Fruit fly (Drosophila melanogaster): ENCODE data around the gene CG13893.

The CG13893 gene

dm6 chr3L:606490-607327 lies 2.9 kb upstream of the CG13893 start, which contains the start of gene Reg-2:
Gene Reg-2, minus strand, starts transcription at chr3L:606569.
- TF ChIP-seq tj (GFP tag; optimal IDR thresholded peaks at IDR 0.05) (no peak), CG7045 (GFP tag; optimal IDR thresholded peaks at IDR 0.05) (peak; percentile 19), toe (GFP tag; optimal IDR thresholded peaks at IDR 0.05) (peak; percentile 9), Mnt (GFP tag; optimal IDR thresholded peaks at IDR 0.05) (peak; percentile 17), ovo (GFP tag; optimal IDR thresholded peaks at IDR 0.05) (peak; percentile 8), CG14711 (tag; optimal IDR thresholded peaks at IDR 0.05) (no peak), Clk (GFP tag; optimal IDR thresholded peaks at IDR 0.05) (no peak), Crg-1 (GFP tag; optimal IDR thresholded peaks at IDR 0.05) (peak; percentile 39), cnc (optimal IDR thresholded peaks at IDR 0.05) (no peak), CG11617 (GFP tag; optimal IDR thresholded peaks at IDR 0.05) (no peak), kay (GFP tag; ENCODE audit: borderline replicate concordance) (no peak), cic (GFP tag; optimal IDR thresholded peaks at IDR 0.05) (peak; percentile 83), bab1 (GFP tag; optimal IDR thresholded peaks at IDR 0.05) (peak; percentile 20), pad (GFP tag; optimal IDR thresholded peaks at IDR 0.05) (peak; percentile 27), Hr96 (GFP tag; optimal IDR thresholded peaks at IDR 0.05) (peak; percentile 13), CG7101 (tag; optimal IDR thresholded peaks at IDR 0.05) (peak; percentile 9), CG5204 (GFP tag; optimal IDR thresholded peaks at IDR 0.05) (no peak), CG12768 (GFP tag; optimal IDR thresholded peaks at IDR 0.05) (no peak), CG1620 (GFP tag; optimal IDR thresholded peaks at IDR 0.05) (peak; percentile 55), CG33017 (tag; optimal IDR thresholded peaks at IDR 0.05) (peak; percentile 40)

- TF ChIP-seq cnc (optimal IDR thresholded peaks at IDR 0.05) (no peak), CG12768 (GFP tag; optimal IDR thresholded peaks at IDR 0.05) (peak; percentile 33)
Observed at dm6 chr3L:604701-605100, 893 bp upstream of the CG13893 start.

- TF ChIP-seq kay (GFP tag; ENCODE audit: borderline replicate concordance) (no peak), tj (GFP tag; optimal IDR thresholded peaks at IDR 0.05) (no peak), Hr96 (GFP tag; optimal IDR thresholded peaks at IDR 0.05) (no peak), Clk (GFP tag; optimal IDR thresholded peaks at IDR 0.05) (no peak), pad (GFP tag; optimal IDR thresholded peaks at IDR 0.05) (no peak), bab1 (GFP tag; optimal IDR thresholded peaks at IDR 0.05) (no peak), CG33017 (tag; optimal IDR thresholded peaks at IDR 0.05) (no peak), toe (GFP tag; optimal IDR thresholded peaks at IDR 0.05) (no peak), CG12768 (GFP tag; optimal IDR thresholded peaks at IDR 0.05) (no peak), Mnt (GFP tag; optimal IDR thresholded peaks at IDR 0.05) (no peak), Crg-1 (GFP tag; optimal IDR thresholded peaks at IDR 0.05) (no peak), CG5204 (GFP tag; optimal IDR thresholded peaks at IDR 0.05) (no peak), cic (GFP tag; optimal IDR thresholded peaks at IDR 0.05) (no peak), ovo (GFP tag; optimal IDR thresholded peaks at IDR 0.05) (no peak), cnc (optimal IDR thresholded peaks at IDR 0.05) (no peak), CG11617 (GFP tag; optimal IDR thresholded peaks at IDR 0.05) (no peak), CG1620 (GFP tag; optimal IDR thresholded peaks at IDR 0.05) (no peak), CG14711 (tag; optimal IDR thresholded peaks at IDR 0.05) (no peak)
Observed at dm6 chr3L:603188-603587, 620 bp downstream of the CG13893 start.

- TF ChIP-seq tj (GFP tag; optimal IDR thresholded peaks at IDR 0.05) (peak; percentile 50), Hr96 (GFP tag; optimal IDR thresholded peaks at IDR 0.05) (no peak), Clk (GFP tag; optimal IDR thresholded peaks at IDR 0.05) (no peak)
Observed at dm6 chr3L:602531-602930, 1.3 kb downstream of the CG13893 start.

dm6 chr3L:601559-602136 lies 2.2 kb downstream of the CG13893 start:
- TF ChIP-seq cnc (optimal IDR thresholded peaks at IDR 0.05): no peak
- TF ChIP-seq tj (GFP tag; optimal IDR thresholded peaks at IDR 0.05): peak; percentile 89
- no peak for TF ChIP-seq cic (GFP tag; optimal IDR thresholded peaks at IDR 0.05)

dm6 chr3L:601104-601503 lies 2.7 kb downstream of the CG13893 start:
- TF ChIP-seq CG14711 (tag; optimal IDR thresholded peaks at IDR 0.05) (no peak), tj (GFP tag; optimal IDR thresholded peaks at IDR 0.05) (no peak), CG7045 (GFP tag; optimal IDR thresholded peaks at IDR 0.05) (no peak), CG11617 (GFP tag; optimal IDR thresholded peaks at IDR 0.05) (no peak), CG33017 (tag; optimal IDR thresholded peaks at IDR 0.05) (no peak), Mnt (GFP tag; optimal IDR thresholded peaks at IDR 0.05) (no peak), cnc (optimal IDR thresholded peaks at IDR 0.05) (no peak), kay (GFP tag; ENCODE audit: borderline replicate concordance) (no peak), CG7101 (tag; optimal IDR thresholded peaks at IDR 0.05) (no peak), CG5204 (GFP tag; optimal IDR thresholded peaks at IDR 0.05) (no peak), Hr96 (GFP tag; optimal IDR thresholded peaks at IDR 0.05) (no peak), cic (GFP tag; optimal IDR thresholded peaks at IDR 0.05) (no peak), ovo (GFP tag; optimal IDR thresholded peaks at IDR 0.05) (no peak), toe (GFP tag; optimal IDR thresholded peaks at IDR 0.05) (no peak), CG12768 (GFP tag; optimal IDR thresholded peaks at IDR 0.05) (no peak), CG1620 (GFP tag; optimal IDR thresholded peaks at IDR 0.05) (no peak), Crg-1 (GFP tag; optimal IDR thresholded peaks at IDR 0.05) (no peak), pad (GFP tag; optimal IDR thresholded peaks at IDR 0.05) (no peak), Clk (GFP tag; optimal IDR thresholded peaks at IDR 0.05) (no peak), bab1 (GFP tag; optimal IDR thresholded peaks at IDR 0.05) (no peak)

All from whole organism, adult.